Worm (Caenorhabditis elegans): ENCODE results near the gene lec-5.

ce11 chrII:5876053-5876452, 35.1 kb upstream of the lec-5 start, which contains the start of gene F55C12.6:
- TF ChIP-seq snpc-4 (tag; optimal IDR thresholded peaks at IDR 0.05) (no peak), bed-3 (GFP tag; optimal IDR thresholded peaks at IDR 0.05) (no peak), mep-1 (tag; optimal IDR thresholded peaks at IDR 0.05) (no peak), drap-1 (GFP tag; optimal IDR thresholded peaks at IDR 0.05) (no peak), nhr-28 (tag; optimal IDR thresholded peaks at IDR 0.05) (no peak)
